Worm (Caenorhabditis elegans) whole organism, midembryonic: ENCODE results near the gene wah-1.

Experiments used
- T22C8.4 ChIP-seq: fragments of 200-800 bp; sonication (Bioruptor generic); IDR thresholded peaks from 2 replicates; pipeline ENCODE4 v1.3.6; 2022; ENCODE audit warnings: missing genetic modification characterization, missing compliant biosample characterization
- cog-1 ChIP-seq: sonication (generic microtip); optimal IDR thresholded peaks from 2 replicates; lab custom pipeline; 2016; ENCODE audit warnings: missing genetic modification characterization, missing compliant biosample characterization
- flt-1 ChIP-seq: fragments of 200-800 bp; sonication (Bioruptor generic); IDR thresholded peaks from 2 replicates; pipeline ENCODE4 v1.3.6; 2022; ENCODE audit warnings: missing genetic modification characterization, missing compliant biosample characterization
- klf-2 ChIP-seq: fragments of 200-800 bp; sonication (Bioruptor generic); conservative IDR thresholded peaks from 2 replicates; pipeline ENCODE4 v1.3.6; 2022; ENCODE audit warnings: missing genetic modification reagents, missing genetic modification characterization, missing compliant biosample characterization
- med-1 ChIP-seq: sonication (generic microtip); optimal IDR thresholded peaks from 2 replicates; lab custom pipeline; 2017; ENCODE audit warnings: missing genetic modification characterization, mild to moderate bottlenecking, missing compliant biosample characterization, antibody characterized with exemption, missing genetic modification reagents; ENCODE audit not compliant: insufficient read depth
- ref-1 ChIP-seq: fragments of 200-800 bp; sonication (Bioruptor generic); conservative IDR thresholded peaks from 2 replicates; pipeline ENCODE4 v1.3.6; 2022; ENCODE audit warnings: missing genetic modification reagents, missing genetic modification characterization, missing compliant biosample characterization
- tab-1 ChIP-seq: fragments of 200-800 bp; sonication (Bioruptor generic); IDR thresholded peaks from 2 replicates; pipeline ENCODE4 v1.3.6; 2022; ENCODE audit warnings: missing genetic modification characterization, missing compliant biosample characterization
- ztf-23 ChIP-seq: fragments of 200-800 bp; sonication (Bioruptor generic); IDR thresholded peaks from 2 replicates; pipeline ENCODE4 v1.3.6; 2022; ENCODE audit warnings: missing genetic modification reagents, missing genetic modification characterization, missing compliant biosample characterization
- ztf-29 ChIP-seq: fragments of 200-800 bp; sonication (Bioruptor generic); IDR thresholded peaks from 2 replicates; pipeline ENCODE4 v1.3.6; 2022; ENCODE audit warnings: missing genetic modification reagents, missing genetic modification characterization, missing compliant biosample characterization

Gene wah-1

ce11 chrIII:12017999-12018398, 28.0 kb downstream of the wah-1 start:
- TF ChIP-seq ztf-23 (GFP tag; lab: Robert Waterston, UW) = no peak
- no peak for TF ChIP-seq tab-1 (GFP tag; lab: Robert Waterston, UW)
- TF ChIP-seq flt-1 (GFP tag; lab: Robert Waterston, UW) = no peak
- TF ChIP-seq klf-2 = no peak
- TF ChIP-seq cog-1 = no peak
- TF ChIP-seq med-1 (GFP tag; lab: Kevin White, UChicago) = no peak
- no peak for TF ChIP-seq T22C8.4 (GFP tag; lab: Robert Waterston, UW)
- no peak for TF ChIP-seq ref-1 (GFP tag; lab: Robert Waterston, UW)
- TF ChIP-seq ztf-29 (GFP tag; lab: Robert Waterston, UW) = no peak

ce11 chrIII:12020074-12020602, 30.2 kb downstream of the wah-1 start, which contains the start of gene brp-1:
Gene brp-1, plus strand, starts transcription at chrIII:12020552.
- no peak for TF ChIP-seq cog-1

- TF ChIP-seq ref-1 (GFP tag; lab: Robert Waterston, UW) (no peak), ztf-23 (GFP tag; lab: Robert Waterston, UW) (no peak), cog-1 (no peak), tab-1 (GFP tag; lab: Robert Waterston, UW) (no peak), T22C8.4 (GFP tag; lab: Robert Waterston, UW) (no peak), flt-1 (GFP tag; lab: Robert Waterston, UW) (no peak), med-1 (GFP tag; lab: Kevin White, UChicago) (no peak)
Observed at ce11 chrIII:12022281-12022680, 32.3 kb downstream of the wah-1 start.

ce11 chrIII:12028769-12029168, 38.8 kb downstream of the wah-1 start, which contains the start of gene Y79H2A.12:
Gene Y79H2A.12, minus strand, starts transcription at chrIII:12028869.
- no peak for TF ChIP-seq med-1 (GFP tag; lab: Kevin White, UChicago)
- TF ChIP-seq T22C8.4 (GFP tag; lab: Robert Waterston, UW) = no peak
- TF ChIP-seq ref-1 (GFP tag; lab: Robert Waterston, UW) = no peak
- no peak for TF ChIP-seq cog-1
- TF ChIP-seq flt-1 (GFP tag; lab: Robert Waterston, UW) = no peak
- no peak for TF ChIP-seq ztf-29 (GFP tag; lab: Robert Waterston, UW)
- no peak for TF ChIP-seq tab-1 (GFP tag; lab: Robert Waterston, UW)
- TF ChIP-seq klf-2 = no peak
- no peak for TF ChIP-seq ztf-23 (GFP tag; lab: Robert Waterston, UW)

DNA sequence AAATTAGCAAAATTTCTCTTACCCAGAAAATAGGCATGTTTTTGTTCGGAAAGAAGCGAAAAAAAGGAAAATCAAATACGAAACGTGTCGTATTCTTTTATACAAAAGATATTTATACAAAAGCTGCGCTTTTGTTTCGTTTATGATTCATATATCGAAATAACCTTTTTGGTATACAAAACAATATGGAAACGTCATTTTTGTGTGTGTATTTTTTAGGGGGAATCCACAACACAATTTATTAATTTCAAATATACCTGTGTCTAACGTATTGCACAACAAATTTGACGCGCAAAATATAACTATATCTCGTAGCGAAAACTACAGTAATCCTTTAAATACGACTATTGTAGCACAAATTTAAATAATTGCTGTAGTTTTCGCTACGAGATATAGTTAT, 40.7 kb downstream of the wah-1 start, which contains the start of gene Y79H2A.2:
Y79H2A.2 (minus strand) TSS at position 101 of the 400 bp plus-strand sequence.
- TF ChIP-seq ztf-29 (GFP tag; lab: Robert Waterston, UW) (no peak), ref-1 (GFP tag; lab: Robert Waterston, UW) (no peak), tab-1 (GFP tag; lab: Robert Waterston, UW) (no peak), T22C8.4 (GFP tag; lab: Robert Waterston, UW) (no peak), ztf-23 (GFP tag; lab: Robert Waterston, UW) (no peak)

ce11 chrIII:12033259-12033658, 43.3 kb downstream of the wah-1 start:
- TF ChIP-seq ref-1 (GFP tag; lab: Robert Waterston, UW) (no peak), flt-1 (GFP tag; lab: Robert Waterston, UW) (no peak), ztf-29 (GFP tag; lab: Robert Waterston, UW) (no peak), cog-1 (no peak), klf-2 (no peak), tab-1 (GFP tag; lab: Robert Waterston, UW) (no peak), T22C8.4 (GFP tag; lab: Robert Waterston, UW) (no peak), ztf-23 (GFP tag; lab: Robert Waterston, UW) (no peak), med-1 (GFP tag; lab: Kevin White, UChicago) (no peak)

- TF ChIP-seq klf-2 (0 out of 2 replicates have a peak, but pooled peaks have one; percentile 25), tab-1 (GFP tag; lab: Robert Waterston, UW) (no peak)
Observed at ce11 chrIII:12034311-12034710, 44.3 kb downstream of the wah-1 start.

ce11 chrIII:12037217-12037616, 47.2 kb downstream of the wah-1 start:
- TF ChIP-seq T22C8.4 (GFP tag; lab: Robert Waterston, UW) = no peak
- TF ChIP-seq flt-1 (GFP tag; lab: Robert Waterston, UW) = no peak
- no peak for TF ChIP-seq ztf-23 (GFP tag; lab: Robert Waterston, UW)
- TF ChIP-seq klf-2 = no peak
- TF ChIP-seq cog-1 = no peak
- no peak for TF ChIP-seq ztf-29 (GFP tag; lab: Robert Waterston, UW)
- no peak for TF ChIP-seq tab-1 (GFP tag; lab: Robert Waterston, UW)
- TF ChIP-seq med-1 (GFP tag; lab: Kevin White, UChicago) = no peak
- no peak for TF ChIP-seq ref-1 (GFP tag; lab: Robert Waterston, UW)

DNA sequence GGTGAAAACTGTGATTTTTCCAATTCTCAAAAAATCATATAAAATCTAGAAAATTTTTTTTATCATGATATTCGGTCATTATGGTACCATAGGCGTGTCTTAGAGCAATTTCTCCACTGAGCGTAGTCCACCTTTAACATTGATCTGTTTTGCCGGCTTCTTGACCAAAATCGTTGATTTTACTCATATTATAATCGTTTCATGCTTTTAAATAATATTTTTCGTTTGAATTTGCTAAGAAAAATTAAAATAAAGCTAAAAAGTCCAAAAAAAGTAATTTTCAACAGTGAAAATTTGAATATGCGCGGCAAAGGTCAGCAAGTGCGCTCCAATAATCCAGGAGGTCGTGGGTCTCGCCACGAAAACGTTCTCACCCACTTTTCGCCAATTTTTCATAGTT, 51.0 kb downstream of the wah-1 start, which contains the start of gene Y79H2A.4:
Y79H2A.4 (plus strand) TSS at position 301 of the 400 bp plus-strand sequence.
- TF ChIP-seq flt-1 (GFP tag; lab: Robert Waterston, UW) (no peak), ztf-23 (GFP tag; lab: Robert Waterston, UW) (no peak), T22C8.4 (GFP tag; lab: Robert Waterston, UW) (no peak), cog-1 (no peak), ref-1 (GFP tag; lab: Robert Waterston, UW) (no peak), ztf-29 (GFP tag; lab: Robert Waterston, UW) (no peak)
